Worm (Caenorhabditis elegans) whole organism, midembryonic: Measurements from ENCODE around the gene F07H5.10.

ENCODE experiments used
- T22C8.4 ChIP-seq: fragments of 200-800 bp; sonication (Bioruptor generic); IDR thresholded peaks from 2 replicates; pipeline ENCODE4 v1.3.6; 2022; ENCODE audit warnings: missing genetic modification characterization, missing compliant biosample characterization
- cog-1 ChIP-seq: sonication (generic microtip); optimal IDR thresholded peaks from 2 replicates; lab custom pipeline; 2016; ENCODE audit warnings: missing genetic modification characterization, missing compliant biosample characterization
- flt-1 ChIP-seq: fragments of 200-800 bp; sonication (Bioruptor generic); IDR thresholded peaks from 2 replicates; pipeline ENCODE4 v1.3.6; 2022; ENCODE audit warnings: missing genetic modification characterization, missing compliant biosample characterization
- klf-2 ChIP-seq: fragments of 200-800 bp; sonication (Bioruptor generic); conservative IDR thresholded peaks from 2 replicates; pipeline ENCODE4 v1.3.6; 2022; ENCODE audit warnings: missing genetic modification reagents, missing genetic modification characterization, missing compliant biosample characterization
- med-1 ChIP-seq: sonication (generic microtip); optimal IDR thresholded peaks from 2 replicates; lab custom pipeline; 2017; ENCODE audit warnings: missing genetic modification characterization, mild to moderate bottlenecking, missing compliant biosample characterization, antibody characterized with exemption, missing genetic modification reagents; ENCODE audit not compliant: insufficient read depth
- ref-1 ChIP-seq: fragments of 200-800 bp; sonication (Bioruptor generic); conservative IDR thresholded peaks from 2 replicates; pipeline ENCODE4 v1.3.6; 2022; ENCODE audit warnings: missing genetic modification reagents, missing genetic modification characterization, missing compliant biosample characterization
- tab-1 ChIP-seq: fragments of 200-800 bp; sonication (Bioruptor generic); IDR thresholded peaks from 2 replicates; pipeline ENCODE4 v1.3.6; 2022; ENCODE audit warnings: missing genetic modification characterization, missing compliant biosample characterization
- ztf-23 ChIP-seq: fragments of 200-800 bp; sonication (Bioruptor generic); IDR thresholded peaks from 2 replicates; pipeline ENCODE4 v1.3.6; 2022; ENCODE audit warnings: missing genetic modification reagents, missing genetic modification characterization, missing compliant biosample characterization
- ztf-29 ChIP-seq: fragments of 200-800 bp; sonication (Bioruptor generic); IDR thresholded peaks from 2 replicates; pipeline ENCODE4 v1.3.6; 2022; ENCODE audit warnings: missing genetic modification reagents, missing genetic modification characterization, missing compliant biosample characterization

F07H5.10 gene

ce11 chrII:8810679-8811413 is 2.5 kb upstream of the F07H5.10 start, which contains the start of the genes F46C5.9 and rer-1:
TSS of gene F46C5.9 (minus strand) at chrII:8810729.
TSS of gene rer-1 (plus strand) at chrII:8811370.
- TF ChIP-seq klf-2 (GFP tag; lab: Robert Waterston, UW) (no peak), tab-1 (no peak), T22C8.4 (GFP tag; lab: Robert Waterston, UW) (no peak), cog-1 (tag; lab: Kevin White, UChicago) (no peak), med-1 (GFP tag; lab: Kevin White, UChicago) (no peak)

ce11 chrII:8806921-8807320 is 1.5 kb downstream of the F07H5.10 start, which contains the start of gene pho-13:
TSS of gene pho-13 (minus strand) at chrII:8807021.
- no peak for TF ChIP-seq flt-1 (GFP tag; lab: Robert Waterston, UW)
- TF ChIP-seq ztf-29 (GFP tag; lab: Robert Waterston, UW): no peak
- TF ChIP-seq cog-1 (tag; lab: Kevin White, UChicago): no peak
- TF ChIP-seq ref-1 (GFP tag; lab: Robert Waterston, UW): no peak
- TF ChIP-seq klf-2 (GFP tag; lab: Robert Waterston, UW): no peak
- no peak for TF ChIP-seq T22C8.4 (GFP tag; lab: Robert Waterston, UW)
- TF ChIP-seq ztf-23 (GFP tag; lab: Robert Waterston, UW): no peak
- no peak for TF ChIP-seq med-1 (GFP tag; lab: Kevin White, UChicago)
- no peak for TF ChIP-seq tab-1

DNA sequence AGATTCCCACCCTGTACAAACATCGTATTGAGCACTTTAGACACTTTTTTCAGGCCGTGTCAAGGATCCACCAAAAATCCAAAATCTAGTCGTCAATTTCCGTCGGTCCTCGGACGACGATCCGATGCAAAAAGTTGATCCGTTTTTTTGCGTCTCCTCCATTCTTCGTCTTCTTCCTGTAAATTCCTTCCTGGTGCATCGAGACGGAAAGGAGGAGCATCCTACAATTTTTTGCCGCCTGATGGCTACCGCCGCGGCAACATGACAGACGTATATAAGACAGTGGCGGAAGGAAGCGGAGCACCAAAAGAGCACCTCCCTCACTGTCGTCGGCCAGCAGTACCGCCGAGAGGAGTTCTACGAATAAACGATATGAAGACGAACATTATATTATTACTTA is 7.6 kb downstream of the F07H5.10 start, which contains the start of gene appg-2:
Gene appg-2 (plus strand): TSS at position 301 of the 400 bp plus-strand sequence.
- no peak for TF ChIP-seq ztf-23 (GFP tag; lab: Robert Waterston, UW)
- no peak for TF ChIP-seq ztf-29 (GFP tag; lab: Robert Waterston, UW)
- TF ChIP-seq med-1 (GFP tag; lab: Kevin White, UChicago): no peak
- no peak for TF ChIP-seq klf-2 (GFP tag; lab: Robert Waterston, UW)
- TF ChIP-seq tab-1: no peak
- no peak for TF ChIP-seq ref-1 (GFP tag; lab: Robert Waterston, UW)
- no peak for TF ChIP-seq cog-1 (tag; lab: Kevin White, UChicago)
- no peak for TF ChIP-seq flt-1 (GFP tag; lab: Robert Waterston, UW)
- no peak for TF ChIP-seq T22C8.4 (GFP tag; lab: Robert Waterston, UW)

ce11 chrII:8799725-8800124 is 8.7 kb downstream of the F07H5.10 start:
- no peak for TF ChIP-seq tab-1
- TF ChIP-seq ztf-23 (GFP tag; lab: Robert Waterston, UW): no peak
- TF ChIP-seq klf-2 (GFP tag; lab: Robert Waterston, UW): no peak

DNA sequence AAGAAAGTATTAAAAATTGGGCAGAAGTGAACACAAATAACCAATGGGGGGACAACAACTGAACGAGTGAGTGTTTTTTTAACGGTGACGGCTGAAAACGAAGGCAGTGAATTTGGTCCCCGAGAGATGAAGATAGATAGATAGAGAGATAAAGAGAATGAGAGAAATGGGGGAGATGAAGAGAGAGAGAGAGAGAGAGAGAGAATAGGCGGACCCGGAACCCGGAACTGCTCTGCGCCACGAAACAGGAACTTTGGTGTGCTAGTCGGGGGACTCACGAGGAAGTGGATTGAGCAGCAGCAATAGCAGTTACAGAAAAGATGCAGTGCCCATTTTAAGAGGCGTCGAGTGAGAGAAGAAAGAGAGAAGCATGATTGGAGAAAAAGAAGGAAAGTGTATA is 12.0 kb downstream of the F07H5.10 start:
- TF ChIP-seq tab-1 (no peak), med-1 (GFP tag; lab: Kevin White, UChicago) (no peak), klf-2 (GFP tag; lab: Robert Waterston, UW) (no peak), ref-1 (GFP tag; lab: Robert Waterston, UW) (no peak), ztf-23 (GFP tag; lab: Robert Waterston, UW) (no peak), T22C8.4 (GFP tag; lab: Robert Waterston, UW) (no peak), cog-1 (tag; lab: Kevin White, UChicago) (no peak), flt-1 (GFP tag; lab: Robert Waterston, UW) (no peak), ztf-29 (GFP tag; lab: Robert Waterston, UW) (no peak)

ce11 chrII:8795227-8795626 is 13.2 kb downstream of the F07H5.10 start:
- no peak for TF ChIP-seq ref-1 (GFP tag; lab: Robert Waterston, UW)
- no peak for TF ChIP-seq ztf-29 (GFP tag; lab: Robert Waterston, UW)
- TF ChIP-seq ztf-23 (GFP tag; lab: Robert Waterston, UW): no peak
- TF ChIP-seq T22C8.4 (GFP tag; lab: Robert Waterston, UW): no peak
- no peak for TF ChIP-seq cog-1 (tag; lab: Kevin White, UChicago)
- TF ChIP-seq flt-1 (GFP tag; lab: Robert Waterston, UW): no peak
- no peak for TF ChIP-seq klf-2 (GFP tag; lab: Robert Waterston, UW)
- TF ChIP-seq tab-1: no peak
- no peak for TF ChIP-seq med-1 (GFP tag; lab: Kevin White, UChicago)

- TF ChIP-seq ztf-29 (GFP tag; lab: Robert Waterston, UW): no peak
- no peak for TF ChIP-seq T22C8.4 (GFP tag; lab: Robert Waterston, UW)
- no peak for TF ChIP-seq ztf-23 (GFP tag; lab: Robert Waterston, UW)
- TF ChIP-seq klf-2 (GFP tag; lab: Robert Waterston, UW): no peak
Measured at ce11 chrII:8794072-8794471, 14.3 kb downstream of the F07H5.10 start, which contains the start of gene F07H5.7. TSS of gene F07H5.7 (minus strand) at chrII:8794172.

- TF ChIP-seq ztf-23 (GFP tag; lab: Robert Waterston, UW) (no peak), ztf-29 (GFP tag; lab: Robert Waterston, UW) (no peak), flt-1 (GFP tag; lab: Robert Waterston, UW) (no peak), T22C8.4 (GFP tag; lab: Robert Waterston, UW) (no peak), med-1 (GFP tag; lab: Kevin White, UChicago) (no peak)
Measured at ce11 chrII:8792640-8793039, 15.7 kb downstream of the F07H5.10 start, which contains the start of gene idpa-2. TSS of gene idpa-2 (minus strand) at chrII:8792740.

DNA sequence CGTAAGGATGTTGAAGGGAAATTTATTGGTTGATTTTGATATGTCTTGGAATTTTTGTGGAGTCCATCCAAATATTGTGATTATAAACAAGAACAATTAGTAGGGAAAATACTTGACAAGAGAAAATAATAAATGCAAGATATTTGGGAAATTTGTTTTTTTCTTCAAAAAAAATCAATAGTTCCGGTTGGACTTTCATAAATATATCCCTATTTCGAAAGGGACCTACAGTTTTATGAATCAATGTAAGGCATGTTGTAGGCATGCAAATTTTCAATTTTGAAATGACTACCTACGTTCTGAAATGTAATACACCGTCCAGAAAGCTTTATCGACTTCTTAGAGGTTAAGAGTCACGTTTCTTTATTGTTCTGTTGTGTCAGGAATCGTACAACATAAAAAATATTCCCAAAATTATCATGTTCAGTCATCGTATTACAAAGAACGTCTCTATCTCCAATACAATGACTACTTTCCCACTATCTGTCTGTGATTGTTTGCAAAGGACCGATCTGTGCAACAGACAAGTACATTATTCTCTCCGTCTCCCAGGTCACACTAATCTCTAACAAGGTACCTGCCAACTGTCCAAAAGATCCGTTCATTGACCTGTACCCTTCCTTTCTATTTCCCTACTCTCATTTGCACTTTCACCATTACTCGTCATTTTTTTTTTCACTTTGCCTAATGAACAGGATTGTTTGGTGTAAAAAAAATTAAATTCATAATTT is 18.4 kb downstream of the F07H5.10 start, which contains the start of gene F07H5.13:
Gene F07H5.13 (plus strand): TSS at position 730 of the 731 bp plus-strand sequence.
- no peak for TF ChIP-seq ztf-29 (GFP tag; lab: Robert Waterston, UW)
- no peak for TF ChIP-seq T22C8.4 (GFP tag; lab: Robert Waterston, UW)
- TF ChIP-seq klf-2 (GFP tag; lab: Robert Waterston, UW): no peak
- no peak for TF ChIP-seq cog-1 (tag; lab: Kevin White, UChicago)
- TF ChIP-seq tab-1: no peak
- no peak for TF ChIP-seq ref-1 (GFP tag; lab: Robert Waterston, UW)
- TF ChIP-seq flt-1 (GFP tag; lab: Robert Waterston, UW): 0 out of 2 replicates have a peak, but pooled peaks have one; percentile 56
- 0 out of 2 replicates have a peak, but pooled peaks have one; percentile 41 for TF ChIP-seq ztf-23 (GFP tag; lab: Robert Waterston, UW)
- no peak for TF ChIP-seq med-1 (GFP tag; lab: Kevin White, UChicago)
